Worm (Caenorhabditis elegans): ENCODE data around the gene fbxb-30.

DNA sequence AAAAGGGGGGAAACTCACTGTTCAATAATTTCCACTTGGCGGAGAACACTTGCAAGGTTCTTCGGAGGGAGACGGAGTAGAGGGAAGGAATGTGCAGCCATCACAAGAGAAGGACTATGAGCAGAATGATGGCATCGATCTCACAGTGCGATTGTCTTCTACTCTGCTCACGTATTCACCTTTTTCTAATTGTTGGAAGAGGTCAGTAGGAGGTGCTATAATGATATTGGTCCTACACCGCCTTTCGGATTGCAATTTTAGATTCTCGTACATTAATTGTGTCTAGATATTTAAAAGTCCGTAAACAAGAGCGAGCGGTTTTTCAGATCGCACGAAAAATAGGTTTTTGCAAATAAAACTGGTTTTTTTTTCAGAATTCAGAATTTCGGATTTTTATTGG, 39.2 kb upstream of the fbxb-30 start, which contains the start of gene fbxb-39:
- TF ChIP-seq nhr-11 (tag; optimal IDR thresholded peaks at IDR 0.05) (no peak), ztf-4 (tag; optimal IDR thresholded peaks at IDR 0.05) (no peak), tlp-1 (tag; optimal IDR thresholded peaks at IDR 0.05) (no peak), ces-1 (GFP tag; optimal IDR thresholded peaks at IDR 0.05) (no peak), fos-1 (tag; optimal IDR thresholded peaks at IDR 0.05) (no peak), efl-3 (GFP tag; optimal IDR thresholded peaks at IDR 0.05) (no peak), lin-15B (tag; optimal IDR thresholded peaks at IDR 0.05) (no peak), jun-1 (tag; optimal IDR thresholded peaks at IDR 0.05) (no peak)

Data from whole organism, L1 larva.